Fruit fly (Drosophila melanogaster): ENCODE results near the gene Rai1.

The Rai1 gene

dm6 chrX:16766868-16767431, 36.2 kb downstream of the Rai1 start:
- TF ChIP-seq insv (optimal IDR thresholded peaks at IDR 0.05) = no peak
- TF ChIP-seq h (optimal IDR thresholded peaks at IDR 0.05) = no peak
- TF ChIP-seq ttk (optimal IDR thresholded peaks at IDR 0.05) = no peak
- TF ChIP-seq psq (optimal IDR thresholded peaks at IDR 0.05) = no peak
- no peak for TF ChIP-seq Myc (optimal IDR thresholded peaks at IDR 0.05)
- no peak for TF ChIP-seq Sin3A (optimal IDR thresholded peaks at IDR 0.05)

- TF ChIP-seq Myc (optimal IDR thresholded peaks at IDR 0.05) (no peak), Sin3A (optimal IDR thresholded peaks at IDR 0.05) (no peak), insv (optimal IDR thresholded peaks at IDR 0.05) (no peak), h (optimal IDR thresholded peaks at IDR 0.05) (no peak), psq (optimal IDR thresholded peaks at IDR 0.05) (no peak), ttk (optimal IDR thresholded peaks at IDR 0.05) (no peak)
Measured at dm6 chrX:16765809-16766208, 37.3 kb downstream of the Rai1 start.

dm6 chrX:16764955-16765354, 38.2 kb downstream of the Rai1 start:
- TF ChIP-seq insv (optimal IDR thresholded peaks at IDR 0.05) = no peak
- TF ChIP-seq psq (optimal IDR thresholded peaks at IDR 0.05) = no peak
- no peak for TF ChIP-seq Sin3A (optimal IDR thresholded peaks at IDR 0.05)
- TF ChIP-seq ttk (optimal IDR thresholded peaks at IDR 0.05) = no peak
- no peak for TF ChIP-seq Myc (optimal IDR thresholded peaks at IDR 0.05)

dm6 chrX:16761531-16761930, 41.6 kb downstream of the Rai1 start:
- no peak for TF ChIP-seq Sin3A (optimal IDR thresholded peaks at IDR 0.05)

- TF ChIP-seq h (optimal IDR thresholded peaks at IDR 0.05) (no peak), psq (optimal IDR thresholded peaks at IDR 0.05) (no peak), Sin3A (optimal IDR thresholded peaks at IDR 0.05) (no peak), insv (optimal IDR thresholded peaks at IDR 0.05) (no peak), Myc (optimal IDR thresholded peaks at IDR 0.05) (no peak), ttk (optimal IDR thresholded peaks at IDR 0.05) (no peak)
Measured at dm6 chrX:16760542-16760941, 42.6 kb downstream of the Rai1 start.

dm6 chrX:16757645-16758044, 45.5 kb downstream of the Rai1 start:
- no peak for TF ChIP-seq ttk (optimal IDR thresholded peaks at IDR 0.05)
- TF ChIP-seq Myc (optimal IDR thresholded peaks at IDR 0.05) = no peak
- TF ChIP-seq h (optimal IDR thresholded peaks at IDR 0.05) = no peak
- no peak for TF ChIP-seq psq (optimal IDR thresholded peaks at IDR 0.05)

- no peak for TF ChIP-seq h (optimal IDR thresholded peaks at IDR 0.05)
- no peak for TF ChIP-seq ttk (optimal IDR thresholded peaks at IDR 0.05)
- no peak for TF ChIP-seq Myc (optimal IDR thresholded peaks at IDR 0.05)
- no peak for TF ChIP-seq Sin3A (optimal IDR thresholded peaks at IDR 0.05)
- TF ChIP-seq insv (optimal IDR thresholded peaks at IDR 0.05) = no peak
- no peak for TF ChIP-seq psq (optimal IDR thresholded peaks at IDR 0.05)
Measured at dm6 chrX:16753066-16753465, 50.1 kb downstream of the Rai1 start.

Measured in Kc167 (cell line).